Fruit fly (Drosophila melanogaster) whole organism: ENCODE data around the gene CG44085.
A peak's percentile ranks its signal among the peaks of the same experiment; 100 is the strongest.

ENCODE experiments used
- CG8478 ChIP-seq: fragments of >200 bp; optimal IDR thresholded peaks from 2 replicates; lab custom pipeline; 2018; ENCODE audit warnings: inconsistent platforms
- Dll ChIP-seq: fragments of >200 bp; optimal IDR thresholded peaks from 2 replicates; lab custom pipeline; 2017
- EcR ChIP-seq, 2 experiments: fragments of >200 bp; optimal IDR thresholded peaks; 2 replicates each; lab custom pipeline; 2017; ENCODE audit warnings: missing biosample characterization in 2 of 2, missing genetic modification characterization in 2 of 2, missing genetic modification reagents in 2 of 2
- pan ChIP-seq: fragments of >200 bp; optimal IDR thresholded peaks from 2 replicates; lab custom pipeline; 2017
- psq ChIP-seq: fragments of >200 bp; optimal IDR thresholded peaks from 2 replicates; lab custom pipeline; 2017
- usp ChIP-seq: fragments of >200 bp; optimal IDR thresholded peaks from 2 replicates; lab custom pipeline; 2017; ENCODE audit warnings: missing biosample characterization, missing genetic modification characterization, mixed read lengths

The CG44085 gene

DNA sequence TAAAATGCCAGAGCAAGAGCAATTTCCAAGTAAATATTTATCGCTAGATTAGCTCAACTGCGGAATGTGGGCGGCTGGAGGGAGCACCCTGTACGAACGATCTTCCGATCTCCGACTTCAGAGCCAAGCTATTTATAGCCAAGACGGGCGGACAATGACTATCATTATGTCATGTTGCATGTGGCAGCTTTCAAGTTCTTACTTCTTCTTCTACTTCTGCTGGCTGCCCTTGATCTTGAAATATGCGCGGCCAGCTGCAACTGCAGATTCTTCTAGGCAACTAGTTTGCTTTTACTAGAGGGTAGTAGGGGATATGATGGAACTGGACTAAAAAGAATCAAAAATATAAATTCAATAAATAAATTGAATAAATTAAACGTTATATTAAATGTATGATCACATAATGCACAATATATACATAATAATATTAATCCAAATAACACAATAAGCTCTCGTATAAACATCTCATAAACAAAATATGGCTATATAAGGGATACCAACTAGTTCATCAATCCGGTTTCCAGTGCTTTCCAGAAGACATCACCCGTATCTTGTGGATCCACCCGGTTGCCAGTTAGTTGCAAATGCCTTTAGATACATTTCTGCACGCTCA is 7.3 kb downstream of the CG44085 start:
- TF ChIP-seq Dll (lab: Kevin White, UChicago) (no peak), EcR (GFP tag; optimal IDR thresholded peaks at IDR 0.05; lab: Kevin White, UChicago) (no peak), usp (GFP tag; lab: Kevin White, UChicago) (no peak), psq (no peak), pan (no peak), CG8478 (lab: Kevin White, UChicago) (no peak)

dm6 chr2L:13272541-13272940 is 11.7 kb downstream of the CG44085 start:
- TF ChIP-seq Dll (lab: Kevin White, UChicago) (no peak), pan (no peak), CG8478 (lab: Kevin White, UChicago) (no peak), usp (GFP tag; lab: Kevin White, UChicago) (no peak), EcR (GFP tag; optimal IDR thresholded peaks at IDR 0.05; lab: Kevin White, UChicago) (no peak), psq (no peak)

dm6 chr2L:13285791-13286190 is 25.0 kb downstream of the CG44085 start:
- TF ChIP-seq psq, result no peak
- no peak for TF ChIP-seq usp (GFP tag; lab: Kevin White, UChicago)
- no peak for TF ChIP-seq pan
- no peak for TF ChIP-seq EcR (GFP tag; optimal IDR thresholded peaks at IDR 0.05; lab: Kevin White, UChicago)
- TF ChIP-seq Dll (lab: Kevin White, UChicago), result no peak
- no peak for TF ChIP-seq CG8478 (lab: Kevin White, UChicago)

dm6 chr2L:13286456-13286855 is 25.6 kb downstream of the CG44085 start, which contains the start of the genes Drep4 and Uvrag:
Drep4 (minus strand) TSS chr2L:13286462.
Uvrag (plus strand) TSS chr2L:13286777.
- no peak for TF ChIP-seq EcR (GFP tag; optimal IDR thresholded peaks at IDR 0.05; lab: Kevin White, UChicago)
- TF ChIP-seq Dll (lab: Kevin White, UChicago), result no peak
- TF ChIP-seq CG8478 (lab: Kevin White, UChicago), result no peak

dm6 chr2L:13289689-13290088 is 28.9 kb downstream of the CG44085 start, which contains the start of gene CG31729:
CG31729 (plus strand) TSS chr2L:13289997.
- no peak for TF ChIP-seq EcR (GFP tag; optimal IDR thresholded peaks at IDR 0.05; lab: Kevin White, UChicago)
- no peak for TF ChIP-seq pan
- no peak for TF ChIP-seq CG8478 (lab: Kevin White, UChicago)
- no peak for TF ChIP-seq Dll (lab: Kevin White, UChicago)
- no peak for TF ChIP-seq usp (GFP tag; lab: Kevin White, UChicago)
- no peak for TF ChIP-seq psq

DNA sequence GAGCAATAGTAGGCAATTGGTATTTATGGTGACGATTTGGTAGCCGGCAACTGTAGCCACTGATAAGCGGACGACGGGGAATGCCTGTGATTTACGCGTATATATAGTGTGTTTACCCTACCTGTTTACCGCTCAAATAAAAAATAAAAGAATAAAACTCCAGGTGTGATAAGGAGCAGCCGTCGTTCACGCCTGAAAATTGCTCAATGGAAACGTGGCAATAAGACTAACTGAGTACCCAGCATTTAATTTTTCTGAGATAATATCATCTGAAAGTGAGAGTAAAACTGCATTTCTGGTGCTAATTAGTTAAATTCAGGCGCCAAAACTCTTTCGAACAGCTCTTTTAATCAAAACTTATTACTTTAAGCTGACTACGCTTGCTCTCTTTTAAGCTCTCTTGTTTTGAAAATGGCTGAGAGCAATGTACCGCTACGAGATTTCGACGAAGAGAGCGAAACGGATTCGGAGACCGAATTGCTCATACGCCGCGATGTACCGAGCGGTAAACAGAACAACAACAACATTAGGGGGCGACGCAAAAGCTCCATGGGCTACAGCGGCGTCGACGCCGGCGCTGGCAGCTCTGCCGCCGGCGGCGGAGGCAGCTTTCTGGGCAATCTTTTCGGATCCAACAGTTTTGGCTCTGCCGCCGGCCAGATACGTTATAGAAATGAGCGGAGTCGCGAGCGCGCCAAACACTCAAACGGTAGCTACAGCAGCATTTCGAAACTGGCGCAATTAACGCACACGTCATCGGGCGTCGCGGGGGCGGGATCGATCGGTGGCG is 29.7 kb downstream of the CG44085 start:
- TF ChIP-seq CG8478 (lab: Kevin White, UChicago), result no peak
- TF ChIP-seq Dll (lab: Kevin White, UChicago), result peak; percentile 57
- no peak for TF ChIP-seq pan

DNA sequence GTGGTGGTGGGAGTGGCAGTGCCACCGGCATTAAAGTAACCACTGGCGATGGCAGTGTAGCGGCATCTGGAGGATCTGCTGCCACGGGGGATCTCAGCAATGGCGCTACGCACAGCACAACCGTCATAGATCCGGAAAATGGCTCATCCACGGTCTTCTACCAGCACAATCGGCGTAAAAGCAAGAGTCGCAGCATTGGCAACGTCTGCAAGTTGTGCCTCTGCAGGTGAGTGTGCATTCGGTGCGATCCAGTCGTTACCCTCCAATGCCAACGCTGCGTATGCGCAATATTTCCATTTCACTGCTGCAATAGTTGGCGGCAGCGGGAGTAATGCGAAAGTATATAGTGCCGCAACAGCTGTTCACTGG is 30.2 kb downstream of the CG44085 start:
- no peak for TF ChIP-seq EcR (GFP tag; optimal IDR thresholded peaks at IDR 0.05; lab: Kevin White, UChicago)
- TF ChIP-seq pan, result no peak
- TF ChIP-seq CG8478 (lab: Kevin White, UChicago), result no peak
- no peak for TF ChIP-seq psq
- no peak for TF ChIP-seq Dll (lab: Kevin White, UChicago)
- no peak for TF ChIP-seq usp (GFP tag; lab: Kevin White, UChicago)

- TF ChIP-seq pan (no peak), usp (GFP tag; lab: Kevin White, UChicago) (no peak), CG8478 (lab: Kevin White, UChicago) (no peak), psq (no peak), EcR (GFP tag; optimal IDR thresholded peaks at IDR 0.05; lab: Kevin White, UChicago) (no peak), Dll (lab: Kevin White, UChicago) (no peak)
Observed at dm6 chr2L:13291960-13292487, 31.2 kb downstream of the CG44085 start.

- TF ChIP-seq psq, result no peak
- no peak for TF ChIP-seq CG8478 (lab: Kevin White, UChicago)
- TF ChIP-seq EcR (GFP tag; optimal IDR thresholded peaks at IDR 0.05; lab: Kevin White, UChicago), result no peak
- no peak for TF ChIP-seq Dll (lab: Kevin White, UChicago)
- no peak for TF ChIP-seq pan
- no peak for TF ChIP-seq usp (GFP tag; lab: Kevin White, UChicago)
Observed at dm6 chr2L:13292626-13293025, 31.8 kb downstream of the CG44085 start, which contains the start of gene CG16824. CG16824 (plus strand) TSS chr2L:13293009.

DNA sequence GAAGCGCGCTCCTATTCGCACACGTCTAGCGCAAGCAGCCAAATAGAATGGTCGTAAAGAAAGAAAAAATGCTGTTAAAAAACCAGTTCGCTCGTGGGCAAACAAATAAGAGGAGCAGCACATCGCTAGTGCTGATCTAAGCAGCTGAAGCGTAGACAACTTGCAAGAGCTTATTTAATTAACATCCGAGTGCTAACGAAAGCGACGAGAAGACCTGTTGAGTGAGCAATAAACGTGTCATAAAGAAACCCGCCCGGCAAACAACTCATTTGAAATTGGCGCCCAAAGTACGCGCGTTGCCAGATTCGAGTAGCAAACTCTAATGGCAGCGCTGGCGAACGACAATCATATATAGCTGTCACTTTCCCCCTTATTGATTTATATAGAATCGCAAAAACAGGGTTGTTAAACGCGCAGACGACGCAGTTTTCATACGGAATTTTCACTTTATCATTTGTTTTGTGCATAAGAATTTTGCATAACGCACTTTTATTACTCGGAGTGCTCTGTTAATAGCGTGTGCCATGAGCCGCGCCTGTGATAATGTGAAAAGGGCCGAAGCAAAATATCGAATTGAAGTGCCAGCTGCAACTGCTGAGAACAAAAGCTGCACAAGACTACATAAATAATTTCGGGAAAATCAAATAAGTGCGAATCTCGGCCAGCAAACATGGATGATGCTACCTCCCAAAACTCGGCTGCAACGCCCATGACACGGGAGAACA is 35.3 kb downstream of the CG44085 start:
- TF ChIP-seq pan, result no peak
- no peak for TF ChIP-seq psq
- no peak for TF ChIP-seq EcR (GFP tag; optimal IDR thresholded peaks at IDR 0.05; lab: Kevin White, UChicago)
- TF ChIP-seq usp (GFP tag; lab: Kevin White, UChicago), result no peak
- no peak for TF ChIP-seq Dll (lab: Kevin White, UChicago)
- no peak for TF ChIP-seq CG8478 (lab: Kevin White, UChicago)

DNA sequence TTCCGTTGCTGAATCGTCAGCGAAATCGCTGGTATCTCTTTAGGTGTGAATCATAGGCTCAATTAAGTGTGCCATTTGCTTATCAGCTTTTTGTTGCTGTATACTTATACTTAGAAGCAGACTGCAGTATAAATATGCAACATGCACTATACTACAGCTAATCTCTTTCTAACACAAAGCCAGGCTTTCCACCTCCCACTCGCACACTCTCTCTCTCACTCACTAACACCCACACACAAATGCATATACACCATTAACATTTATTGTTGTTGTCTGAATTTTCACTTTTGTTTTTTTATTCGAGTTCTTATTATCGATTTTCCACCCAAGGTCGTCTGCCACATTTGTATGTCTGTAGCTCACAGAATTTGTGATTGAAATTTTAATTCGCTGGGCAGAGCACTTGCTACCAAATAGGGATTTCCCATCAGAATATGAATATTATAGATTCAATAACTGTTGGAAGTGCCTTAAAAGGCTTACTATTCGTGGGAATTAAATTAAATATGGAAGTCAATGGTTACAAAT is 36.0 kb downstream of the CG44085 start:
- TF ChIP-seq Dll (lab: Kevin White, UChicago) (no peak), pan (no peak), EcR (GFP tag; optimal IDR thresholded peaks at IDR 0.05; lab: Kevin White, UChicago) (no peak), usp (GFP tag; lab: Kevin White, UChicago) (no peak), CG8478 (lab: Kevin White, UChicago) (no peak), psq (no peak)
